Worm (Caenorhabditis elegans): ENCODE measurements around the gene cdd-2.
A peak's percentile ranks its signal among the peaks of the same experiment; 100 is the strongest.

The cdd-2 gene

ce11 chrIV:7573944-7574343 is 26.3 kb upstream of the cdd-2 start:
- peak; percentile 96 for TF ChIP-seq F23B12.7 (tag; optimal IDR thresholded peaks at IDR 0.05; ENCODE audit: insufficient read depth)
- TF ChIP-seq hmg-1.2 (GFP tag; IDR thresholded peaks at IDR 0.05) = peak; percentile 79
- 0 out of 2 replicates have a peak, but pooled peaks have one; percentile 43 for TF ChIP-seq Y67H2A.10 (GFP tag; conservative IDR thresholded peaks at IDR 0.05)
- no peak for TF ChIP-seq ceh-91 (GFP tag; IDR thresholded peaks at IDR 0.05)
- TF ChIP-seq nhr-120 (GFP tag; IDR thresholded peaks at IDR 0.05) = 0 out of 2 replicates have a peak, but pooled peaks have one; percentile 73
- TF ChIP-seq ekl-4 (GFP tag; IDR thresholded peaks at IDR 0.05) = peak; percentile 88
- peak; percentile 86 for TF ChIP-seq repo-1 (tag; optimal IDR thresholded peaks at IDR 0.05)
- TF ChIP-seq snpc-4 (GFP tag; optimal IDR thresholded peaks at IDR 0.05) = peak; percentile 88
- peak; percentile 43 to 86 (median 78) for TF ChIP-seq snpc-4 (tag; optimal IDR thresholded peaks at IDR 0.05)
- TF ChIP-seq zim-3 (tag; optimal IDR thresholded peaks at IDR 0.05) = peak; percentile 97
- peak; percentile 38; the same call in 1 of the 2 replicates for TF ChIP-seq lir-1 (GFP tag; conservative IDR thresholded peaks at IDR 0.05)
- TF ChIP-seq F22D6.2 (tag; optimal IDR thresholded peaks at IDR 0.05) = peak; percentile 67
- TF ChIP-seq die-1 (tag; optimal IDR thresholded peaks at IDR 0.05) = peak; percentile 98
- peak; percentile 82; the same call in 1 of the 2 replicates for TF ChIP-seq ztf-6 (GFP tag; IDR thresholded peaks at IDR 0.05)
- peak; percentile 100 for TF ChIP-seq tbp1 (GFP tag; optimal IDR thresholded peaks at IDR 0.05)
- peak; percentile 87 for TF ChIP-seq F10E7.11 (tag; optimal IDR thresholded peaks at IDR 0.05)
- TF ChIP-seq rpc-1 (optimal IDR thresholded peaks at IDR 0.05) = peak; percentile 99
- TF ChIP-seq rpc-1 (tag; optimal IDR thresholded peaks at IDR 0.05) = peak; percentile 100
- TF ChIP-seq nhr-80 (tag; optimal IDR thresholded peaks at IDR 0.05) = peak; percentile 45
- TF ChIP-seq him-1 (tag; optimal IDR thresholded peaks at IDR 0.05) = peak; percentile 96
- TF ChIP-seq bed-2 (GFP tag; IDR thresholded peaks at IDR 0.05) = peak; percentile 49; the same call in 1 of the 2 replicates
- peak; percentile 84 for TF ChIP-seq atf-7 (tag; optimal IDR thresholded peaks at IDR 0.05)
- TF ChIP-seq aptf-2 (GFP tag; conservative IDR thresholded peaks at IDR 0.05) = 0 out of 2 replicates have a peak, but pooled peaks have one; percentile 66
- TF ChIP-seq ztf-28 (GFP tag; IDR thresholded peaks at IDR 0.05) = peak; percentile 86
- TF ChIP-seq lin-26 (GFP tag; IDR thresholded peaks at IDR 0.05) = peak; percentile 99
- TF ChIP-seq athp-1 (tag; optimal IDR thresholded peaks at IDR 0.05) = peak; percentile 91
- peak; percentile 90 for TF ChIP-seq attf-5 (GFP tag; optimal IDR thresholded peaks at IDR 0.05)
- 0 out of 2 replicates have a peak, but pooled peaks have one; percentile 59 for TF ChIP-seq egl-18 (GFP tag; IDR thresholded peaks at IDR 0.05)
- TF ChIP-seq dpl-1 (GFP tag; optimal IDR thresholded peaks at IDR 0.05) = no peak
- TF ChIP-seq lag-1 (GFP tag; IDR thresholded peaks at IDR 0.05) = 0 out of 2 replicates have a peak, but pooled peaks have one; percentile 12
- peak; percentile 95 for TF ChIP-seq ZK185.1 (tag; optimal IDR thresholded peaks at IDR 0.05; ENCODE audit: poor library complexity, severe bottlenecking)
- TF ChIP-seq F37B4.10 (GFP tag; IDR thresholded peaks at IDR 0.05) = 0 out of 2 replicates have a peak, but pooled peaks have one; percentile 82
- TF ChIP-seq Y79H2A.3 (GFP tag; conservative IDR thresholded peaks at IDR 0.05) = peak; percentile 75; the same call in 1 of the 2 replicates
- peak; percentile 88 for TF ChIP-seq fkh-3 (tag; optimal IDR thresholded peaks at IDR 0.05)
- peak; percentile 50; the same call in 1 of the 2 replicates for TF ChIP-seq egrh-3 (GFP tag; IDR thresholded peaks at IDR 0.05)
- peak; percentile 39 for TF ChIP-seq mel-28 (tag; optimal IDR thresholded peaks at IDR 0.05; ENCODE audit: borderline replicate concordance)
- TF ChIP-seq F52B5.7 (tag; optimal IDR thresholded peaks at IDR 0.05) = peak; percentile 96
- TF ChIP-seq ceh-40 (GFP tag; IDR thresholded peaks at IDR 0.05) = peak; percentile 87; the same call in 1 of the 2 replicates
- peak; percentile 87 for TF ChIP-seq D2030.7 (GFP tag; IDR thresholded peaks at IDR 0.05)
- TF ChIP-seq ceh-27 (GFP tag; optimal IDR thresholded peaks at IDR 0.05) = peak; percentile 89
- peak; percentile 54 for TF ChIP-seq F33H1.4 (GFP tag; IDR thresholded peaks at IDR 0.05)
- peak; percentile 83 for TF ChIP-seq hlh-12 (tag; optimal IDR thresholded peaks at IDR 0.05)
- TF ChIP-seq snpc-3.4 (tag; optimal IDR thresholded peaks at IDR 0.05) = peak; percentile 92
- peak; percentile 88 for TF ChIP-seq pbrm-1 (GFP tag; IDR thresholded peaks at IDR 0.05)
- TF ChIP-seq C17E4.6 (GFP tag; IDR thresholded peaks at IDR 0.05) = 0 out of 2 replicates have a peak, but pooled peaks have one; percentile 50
- TF ChIP-seq aptf-3 (GFP tag; IDR thresholded peaks at IDR 0.05) = peak; percentile 92
- no peak for TF ChIP-seq nfya-1 (tag; optimal IDR thresholded peaks at IDR 0.05; ENCODE audit: borderline replicate concordance, insufficient read depth)
- peak; percentile 85 for TF ChIP-seq lin-54 (GFP tag; optimal IDR thresholded peaks at IDR 0.05)
